Worm (Caenorhabditis elegans) whole organism, L4/young adult: Measurements from ENCODE around the gene dmd-4.

Experiments
- W03F9.2 ChIP-seq: fragments of 150-350 bp; optimal IDR thresholded peaks from 2 replicates; lab custom pipeline; 2014; ENCODE audit warnings: missing biosample characterization, missing genetic modification characterization
- him-1 ChIP-seq: sonication (generic microtip); optimal IDR thresholded peaks from 2 replicates; lab custom pipeline; 2016; ENCODE audit warnings: missing genotype, missing genetic modification reagents, missing genetic modification characterization, missing compliant biosample characterization

DNA sequence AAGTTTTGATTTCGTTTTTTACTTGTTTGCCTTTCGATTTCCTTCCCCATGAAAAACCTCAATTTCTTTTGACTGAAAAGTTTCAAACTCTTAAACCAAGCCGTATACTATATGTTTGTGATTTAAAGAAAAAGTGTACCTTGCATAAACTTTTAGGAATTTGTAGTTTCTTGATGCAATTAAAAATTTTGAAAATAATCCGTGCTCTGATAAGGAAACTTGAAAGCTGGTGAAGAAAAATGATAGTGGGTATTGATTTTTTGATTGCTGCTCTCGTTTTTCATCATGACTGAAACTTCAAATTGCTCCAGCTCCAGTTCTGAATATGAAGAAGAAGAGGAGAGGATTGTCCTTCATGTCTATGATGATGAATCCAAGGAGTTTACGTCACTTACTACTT lies 12.6 kb downstream of the dmd-4 start, which contains the start of gene acd-3:
- TF ChIP-seq him-1, result no peak
- no peak for TF ChIP-seq W03F9.2 (tag; lab: Kevin White, UChicago)
